Worm (Caenorhabditis elegans) whole organism, L2 larva: ENCODE data around the gene sma-1.

Source experiments
- blmp-1 ChIP-seq: sonication (generic microtip); optimal IDR thresholded peaks from 2 replicates; lab custom pipeline; 2017; ENCODE audit warnings: missing genetic modification characterization, mild to moderate bottlenecking, missing compliant biosample characterization, antibody characterized with exemption, moderate library complexity; ENCODE audit not compliant: insufficient read depth
- dmd-4 ChIP-seq: sonication (generic microtip); optimal IDR thresholded peaks from 2 replicates; lab custom pipeline; 2017; ENCODE audit warnings: missing biosample characterization, missing genetic modification characterization
- elt-1 ChIP-seq: fragments of 150-350 bp; optimal IDR thresholded peaks from 2 replicates; lab custom pipeline; 2014; ENCODE audit warnings: missing biosample characterization, missing genetic modification characterization
- mbf-1 ChIP-seq: sonication (generic microtip); optimal IDR thresholded peaks from 2 replicates; lab custom pipeline; 2017; ENCODE audit warnings: missing biosample characterization, missing genetic modification characterization
- nhr-12 ChIP-seq: fragments of 150-350 bp; optimal IDR thresholded peaks from 2 replicates; lab custom pipeline; 2014; ENCODE audit warnings: missing biosample characterization, missing genetic modification characterization
- snpc-4 ChIP-seq: fragments of 150-350 bp; optimal IDR thresholded peaks from 2 replicates; lab custom pipeline; 2014; ENCODE audit warnings: missing biosample characterization, missing genetic modification characterization
- ztf-11 ChIP-seq: sonication (generic microtip); optimal IDR thresholded peaks from 2 replicates; lab custom pipeline; 2017; ENCODE audit warnings: missing biosample characterization, missing genetic modification characterization
- ztf-4 ChIP-seq: fragments of 150-350 bp; optimal IDR thresholded peaks from 2 replicates; lab custom pipeline; 2014; ENCODE audit warnings: missing biosample characterization, missing genetic modification characterization

ce11 chrV:11900127-11900526 lies 878 bp downstream of the sma-1 start:
- no peak for TF ChIP-seq snpc-4 (tag; lab: Kevin White, UChicago)
- no peak for TF ChIP-seq ztf-4 (tag; lab: Kevin White, UChicago)
- TF ChIP-seq mbf-1, result no peak
- no peak for TF ChIP-seq ztf-11 (tag; lab: Kevin White, UChicago)
- TF ChIP-seq blmp-1 (tag; lab: Kevin White, UChicago), result no peak
- TF ChIP-seq elt-1 (tag; lab: Kevin White, UChicago), result no peak
- no peak for TF ChIP-seq nhr-12
- TF ChIP-seq dmd-4 (tag; lab: Kevin White, UChicago), result no peak
